Worm (Caenorhabditis elegans): ENCODE data around the gene srh-33.

- TF ChIP-seq nhr-48 (tag; optimal IDR thresholded peaks at IDR 0.05) (no peak), snpc-4 (tag; optimal IDR thresholded peaks at IDR 0.05) (no peak), unc-39 (tag; optimal IDR thresholded peaks at IDR 0.05) (no peak), nhr-28 (tag; optimal IDR thresholded peaks at IDR 0.05) (no peak), nhr-237 (tag; optimal IDR thresholded peaks at IDR 0.05) (no peak), zfp-2 (tag; optimal IDR thresholded peaks at IDR 0.05) (no peak), mes-2 (tag; optimal IDR thresholded peaks at IDR 0.05; ENCODE audit: poor library complexity, severe bottlenecking) (no peak), ces-1 (GFP tag; optimal IDR thresholded peaks at IDR 0.05) (no peak), lin-29 (GFP tag; IDR thresholded peaks at IDR 0.05) (no peak), lim-7 (GFP tag; IDR thresholded peaks at IDR 0.05) (no peak), nhr-11 (tag; optimal IDR thresholded peaks at IDR 0.05) (no peak), fos-1 (tag; optimal IDR thresholded peaks at IDR 0.05) (no peak), mdl-1 (tag; optimal IDR thresholded peaks at IDR 0.05) (no peak)
Measured at ce11 chrV:428844-429243, 14.2 kb downstream of the srh-33 start, which contains the start of gene B0554.4.
